Worm (Caenorhabditis elegans) whole organism, early embryonic: Measurements from ENCODE around the gene taf-7.2.

Experiments used
- B0310.2 ChIP-seq: sonication (generic microtip); optimal IDR thresholded peaks from 2 replicates; lab custom pipeline; 2016; ENCODE audit warnings: mild to moderate bottlenecking, missing genetic modification characterization, missing compliant biosample characterization
- aly-1 ChIP-seq: sonication (generic microtip); optimal IDR thresholded peaks from 2 replicates; lab custom pipeline; 2016; ENCODE audit warnings: missing genetic modification characterization, missing compliant biosample characterization
- ama-1 ChIP-seq: fragments of 150-350 bp; optimal IDR thresholded peaks from 2 replicates; lab custom pipeline; 2014
- ceh-36 ChIP-seq: sonication (generic microtip); optimal IDR thresholded peaks from 2 replicates; lab custom pipeline; 2016; ENCODE audit warnings: missing genetic modification characterization, inconsistent platforms, missing compliant biosample characterization
- flt-1 ChIP-seq: fragments of 200-800 bp; sonication (Bioruptor generic); IDR thresholded peaks from 2 replicates; pipeline ENCODE4 v1.3.6; 2022; ENCODE audit warnings: missing genetic modification characterization, missing compliant biosample characterization
- tra-4 ChIP-seq: sonication (generic microtip); optimal IDR thresholded peaks from 2 replicates; lab custom pipeline; 2017; ENCODE audit warnings: missing genetic modification characterization, missing compliant biosample characterization

ce11 chrIII:12644669-12645068, 28.6 kb downstream of the taf-7.2 start:
- TF ChIP-seq tra-4 (tag; lab: Kevin White, UChicago) (no peak), ceh-36 (tag; lab: Kevin White, UChicago) (no peak), ama-1 (lab: Kevin White, UChicago) (no peak), flt-1 (GFP tag; lab: Robert Waterston, UW) (no peak), B0310.2 (tag; lab: Kevin White, UChicago) (no peak), aly-1 (tag; lab: Kevin White, UChicago) (no peak)
